Fruit fly (Drosophila melanogaster) whole organism, embryonic: ENCODE data around the gene Stat92E.

Source experiments
- ATbp ChIP-seq: fragments of 200-800 bp; sonication (Bioruptor generic); optimal IDR thresholded peaks from 2 replicates; lab custom pipeline; 2017; ENCODE audit warnings: missing biosample characterization, mild to moderate bottlenecking, missing genetic modification characterization, missing genetic modification reagents
- Awh ChIP-seq: fragments of 200-800 bp; sonication (Bioruptor generic); IDR thresholded peaks from 2 replicates; pipeline ENCODE4, ENCODE4 v1.3.6; 2022; ENCODE audit warnings: missing biosample characterization, missing genetic modification characterization
- CG10462 ChIP-seq: fragments of 200-800 bp; sonication (Bioruptor generic); optimal IDR thresholded peaks from 2 replicates; lab custom pipeline; 2016; ENCODE audit warnings: missing biosample characterization, missing genetic modification characterization
- CG10543 ChIP-seq: fragments of 200-800 bp; sonication (Bioruptor generic); optimal IDR thresholded peaks from 3 replicates; lab custom pipeline; 2017; ENCODE audit warnings: missing biosample characterization, mild to moderate bottlenecking, missing genetic modification characterization, moderate library complexity
- CG11247 ChIP-seq: fragments of 200-800 bp; sonication (Bioruptor generic); IDR thresholded peaks from 2 replicates; pipeline ENCODE4 v1.3.6; 2022; ENCODE audit warnings: missing biosample characterization, missing genetic modification characterization
- CG1233 ChIP-seq: fragments of 200-800 bp; sonication (Bioruptor generic); optimal IDR thresholded peaks from 4 replicates; lab custom pipeline; 2018; ENCODE audit warnings: missing biosample characterization, mild to moderate bottlenecking, missing genetic modification characterization
- CG13894 ChIP-seq: fragments of 200-800 bp; sonication (Bioruptor generic); optimal IDR thresholded peaks from 3 replicates; lab custom pipeline; 2018; ENCODE audit warnings: missing biosample characterization, mild to moderate bottlenecking, missing genetic modification characterization, moderate library complexity
- CG16813 ChIP-seq: fragments of 200-800 bp; sonication (Bioruptor generic); IDR thresholded peaks from 3 replicates; pipeline ENCODE4 v1.3.6; 2022; ENCODE audit warnings: missing biosample characterization, missing genetic modification characterization; ENCODE audit not compliant: partially characterized antibody
- CG17912 ChIP-seq: fragments of 200-800 bp; sonication (Bioruptor generic); optimal IDR thresholded peaks from 2 replicates; lab custom pipeline; 2018; ENCODE audit warnings: missing biosample characterization, mild to moderate bottlenecking, missing genetic modification characterization
- CG2202 ChIP-seq: fragments of 200-800 bp; sonication (Bioruptor generic); optimal IDR thresholded peaks from 2 replicates; lab custom pipeline; 2018; ENCODE audit warnings: missing biosample characterization, mild to moderate bottlenecking, missing genetic modification characterization
- CG2875 ChIP-seq: fragments of 200-800 bp; sonication (Bioruptor generic); optimal IDR thresholded peaks from 2 replicates; lab custom pipeline; 2017; ENCODE audit warnings: missing biosample characterization, mild to moderate bottlenecking, missing genetic modification characterization, missing genetic modification reagents
- CG2889 ChIP-seq: fragments of 200-800 bp; sonication (Bioruptor generic); IDR thresholded peaks from 3 replicates; pipeline ENCODE4 v1.3.6; 2022; ENCODE audit warnings: missing biosample characterization, missing genetic modification characterization
- CG33213 ChIP-seq: fragments of 200-800 bp; sonication (Bioruptor generic); optimal IDR thresholded peaks from 3 replicates; lab custom pipeline; 2016; ENCODE audit warnings: missing biosample characterization, missing genetic modification characterization
- CG34224 ChIP-seq: fragments of 200-800 bp; sonication (Bioruptor generic); IDR thresholded peaks from 3 replicates; pipeline ENCODE4 v1.3.6; 2022; ENCODE audit warnings: missing biosample characterization, missing genetic modification characterization; ENCODE audit not compliant: partially characterized antibody
- CG34376 ChIP-seq: fragments of 200-800 bp; sonication (Bioruptor generic); optimal IDR thresholded peaks from 2 replicates; lab custom pipeline; 2018; ENCODE audit warnings: missing biosample characterization, mild to moderate bottlenecking, missing genetic modification characterization
- CG4424 ChIP-seq: fragments of 200-800 bp; sonication (Bioruptor generic); optimal IDR thresholded peaks from 3 replicates; lab custom pipeline; 2016; ENCODE audit warnings: missing biosample characterization, missing genetic modification characterization
- CG4730 ChIP-seq: fragments of 200-800 bp; sonication (Bioruptor generic); IDR thresholded peaks from 2 replicates; pipeline ENCODE4 v1.3.6; 2022; ENCODE audit warnings: missing biosample characterization, missing genetic modification characterization
- CG6791 ChIP-seq: fragments of 200-800 bp; sonication (Bioruptor generic); IDR thresholded peaks from 3 replicates; pipeline ENCODE4 v1.3.6; 2022; ENCODE audit warnings: missing biosample characterization, missing genetic modification characterization; ENCODE audit not compliant: partially characterized antibody
- CG7745 ChIP-seq: fragments of 200-800 bp; sonication (Bioruptor generic); optimal IDR thresholded peaks from 2 replicates; lab custom pipeline; 2018; ENCODE audit warnings: missing biosample characterization, mild to moderate bottlenecking, missing genetic modification characterization, moderate library complexity
- CG8359 ChIP-seq: fragments of 200-800 bp; sonication (Bioruptor generic); optimal IDR thresholded peaks from 2 replicates; lab custom pipeline; 2017; ENCODE audit warnings: missing biosample characterization, mild to moderate bottlenecking, missing genetic modification characterization, borderline replicate concordance
- CG9876 ChIP-seq: fragments of 200-800 bp; sonication (Bioruptor generic); optimal IDR thresholded peaks from 2 replicates; lab custom pipeline; 2016; ENCODE audit warnings: missing biosample characterization, missing genetic modification characterization
- CkIIα-i1 ChIP-seq: fragments of 200-800 bp; sonication (Bioruptor generic); IDR thresholded peaks from 2 replicates; pipeline ENCODE4 v1.3.6; 2022; ENCODE audit warnings: missing biosample characterization, missing genetic modification characterization
- Dip2 ChIP-seq: fragments of 200-800 bp; sonication (Bioruptor generic); IDR thresholded peaks from 2 replicates; pipeline ENCODE4 v1.3.6; 2022; ENCODE audit warnings: missing biosample characterization, missing genetic modification characterization
- E2f2 ChIP-seq: fragments of 200-800 bp; sonication (Bioruptor generic); IDR thresholded peaks from 2 replicates; pipeline ENCODE4 v1.3.6; 2022; ENCODE audit warnings: missing biosample characterization, missing genetic modification characterization
- Elba2 ChIP-seq: fragments of 200-800 bp; sonication (Bioruptor generic); optimal IDR thresholded peaks from 3 replicates; lab custom pipeline; 2016; ENCODE audit warnings: missing biosample characterization, missing genetic modification characterization
- HHEX ChIP-seq: fragments of 200-800 bp; sonication (Bioruptor generic); optimal IDR thresholded peaks from 3 replicates; lab custom pipeline; 2017; ENCODE audit warnings: missing biosample characterization, mild to moderate bottlenecking, missing genetic modification characterization, missing genetic modification reagents
- Hmx ChIP-seq: fragments of 200-800 bp; sonication (Bioruptor generic); optimal IDR thresholded peaks from 2 replicates; lab custom pipeline; 2016; ENCODE audit warnings: missing biosample characterization, missing genetic modification characterization
- Lhr ChIP-seq: fragments of 200-800 bp; sonication (Bioruptor generic); optimal IDR thresholded peaks from 3 replicates; lab custom pipeline; 2017; ENCODE audit warnings: mild to moderate bottlenecking, missing biosample characterization, missing genetic modification reagents, missing genetic modification characterization
- Nf-YB ChIP-seq: fragments of 200-800 bp; sonication (Bioruptor generic); optimal IDR thresholded peaks from 3 replicates; lab custom pipeline; 2019; ENCODE audit warnings: missing biosample characterization, mild to moderate bottlenecking, missing genetic modification characterization, moderate library complexity
- Sry-β ChIP-seq: fragments of 200-800 bp; sonication (Bioruptor generic); optimal IDR thresholded peaks from 2 replicates; lab custom pipeline; 2018; ENCODE audit warnings: missing biosample characterization, mild to moderate bottlenecking, missing genetic modification characterization, moderate library complexity
- bsh ChIP-seq, 2 experiments: fragments of 200-800 bp; sonication (Bioruptor generic); optimal IDR thresholded peaks; 2 replicates each; lab custom pipeline; 2017 to 2018; ENCODE audit warnings: mild to moderate bottlenecking in 2 of 2, missing biosample characterization in 2 of 2, missing genetic modification characterization in 2 of 2, moderate library complexity in 1 of 2
- caup ChIP-seq: fragments of 200-800 bp; sonication (Bioruptor generic); optimal IDR thresholded peaks from 3 replicates; lab custom pipeline; 2017; ENCODE audit warnings: missing biosample characterization, mild to moderate bottlenecking, missing genetic modification characterization, moderate library complexity; ENCODE audit not compliant: severe bottlenecking
- corto ChIP-seq: fragments of 200-800 bp; sonication (Bioruptor generic); optimal IDR thresholded peaks from 2 replicates; lab custom pipeline; 2016; ENCODE audit warnings: missing biosample characterization, mild to moderate bottlenecking, missing genetic modification characterization, moderate library complexity
- dan ChIP-seq: fragments of 200-800 bp; sonication (Bioruptor generic); IDR thresholded peaks from 2 replicates; pipeline ENCODE4 v1.3.6; 2022; ENCODE audit warnings: missing biosample characterization, missing genetic modification characterization
- danr ChIP-seq: fragments of 200-800 bp; sonication (Bioruptor generic); IDR thresholded peaks from 2 replicates; pipeline ENCODE4 v1.3.6; 2022; ENCODE audit warnings: missing biosample characterization, missing genetic modification characterization
- gcm2 ChIP-seq: fragments of 200-800 bp; sonication (Bioruptor generic); optimal IDR thresholded peaks from 2 replicates; lab custom pipeline; 2016; ENCODE audit warnings: missing biosample characterization, missing genetic modification characterization
- grn ChIP-seq: fragments of 200-800 bp; sonication (Bioruptor generic); optimal IDR thresholded peaks from 3 replicates; lab custom pipeline; 2017; ENCODE audit warnings: missing biosample characterization, missing genetic modification characterization
- gsb-n ChIP-seq: fragments of 200-800 bp; sonication (Bioruptor generic); optimal IDR thresholded peaks from 3 replicates; lab custom pipeline; 2018; ENCODE audit warnings: missing biosample characterization, mild to moderate bottlenecking, missing genetic modification characterization
- h ChIP-seq: fragments of >200 bp; optimal IDR thresholded peaks from 2 replicates; lab custom pipeline; 2017
- hb ChIP-seq: fragments of 200-800 bp; sonication (Bioruptor generic); IDR thresholded peaks from 3 replicates; pipeline ENCODE4 v1.3.6; 2022; ENCODE audit warnings: missing biosample characterization, missing genetic modification characterization; ENCODE audit not compliant: partially characterized antibody
- hbn ChIP-seq: fragments of 200-800 bp; sonication (Bioruptor generic); IDR thresholded peaks from 2 replicates; pipeline ENCODE4 v1.3.6; 2022; ENCODE audit warnings: missing biosample characterization, missing genetic modification characterization; ENCODE audit not compliant: partially characterized antibody
- lbe ChIP-seq: fragments of 200-800 bp; sonication (Bioruptor generic); optimal IDR thresholded peaks from 2 replicates; lab custom pipeline; 2016; ENCODE audit warnings: missing biosample characterization, mild to moderate bottlenecking, missing genetic modification characterization
- lmd ChIP-seq: fragments of 200-800 bp; sonication (Bioruptor generic); IDR thresholded peaks from 2 replicates; pipeline ENCODE4 v1.3.6; 2022; ENCODE audit warnings: missing biosample characterization, missing genetic modification characterization
- nerfin-1 ChIP-seq: fragments of 200-800 bp; sonication (Bioruptor generic); optimal IDR thresholded peaks from 3 replicates; lab custom pipeline; 2019; ENCODE audit warnings: missing biosample characterization, mild to moderate bottlenecking, missing genetic modification characterization, moderate library complexity
- nom ChIP-seq: fragments of 200-800 bp; sonication (Bioruptor generic); optimal IDR thresholded peaks from 2 replicates; lab custom pipeline; 2017; ENCODE audit warnings: missing biosample characterization, missing genetic modification characterization, mild to moderate bottlenecking, moderate library complexity, missing genetic modification reagents
- otp ChIP-seq: fragments of 200-800 bp; sonication (Bioruptor generic); IDR thresholded peaks from 3 replicates; pipeline ENCODE4, ENCODE4 v1.3.6; 2022; ENCODE audit warnings: missing biosample characterization, missing genetic modification characterization
- slbo ChIP-seq: fragments of 200-800 bp; sonication (Bioruptor generic); IDR thresholded peaks from 2 replicates; pipeline ENCODE4 v1.3.6; 2022; ENCODE audit warnings: missing biosample characterization, missing genetic modification characterization
- ssp ChIP-seq: fragments of 200-800 bp; sonication (Bioruptor generic); IDR thresholded peaks from 2 replicates; pipeline ENCODE4 v1.3.6; 2022; ENCODE audit warnings: missing biosample characterization, missing genetic modification characterization
- tup ChIP-seq: fragments of 200-800 bp; sonication (Bioruptor generic); optimal IDR thresholded peaks from 2 replicates; lab custom pipeline; 2016; ENCODE audit warnings: missing biosample characterization, mild to moderate bottlenecking, missing genetic modification characterization, moderate library complexity

The Stat92E gene

dm6 chr3R:20555720-20556280 is 3.7 kb upstream of the Stat92E start (continued):
- TF ChIP-seq gsb-n (peak; percentile 8), hb (GFP tag; lab: Robert Waterston, UW) (no peak), slbo (GFP tag; lab: Robert Waterston, UW) (no peak), CG4424 (no peak), CG34376 (peak; percentile 77), ssp (GFP tag; lab: Robert Waterston, UW) (no peak), CG8359 (peak; percentile 43), corto (peak; percentile 50), gcm2 (GFP tag; lab: Kevin White, UChicago) (no peak), ATbp (GFP tag; lab: Kevin White, UChicago) (peak; percentile 73), CG34224 (GFP tag; lab: Robert Waterston, UW) (peak; percentile 61; the same call in 2 of the 3 replicates), Awh (GFP tag; lab: Robert Waterston, UW) (peak; percentile 35; the same call in 1 of the 2 replicates), CG11247 (GFP tag; lab: Robert Waterston, UW) (no peak), otp (GFP tag; lab: Robert Waterston, UW) (no peak), Dip2 (GFP tag; lab: Robert Waterston, UW) (no peak), lmd (GFP tag; lab: Robert Waterston, UW) (no peak), CG1233 (GFP tag; lab: Kevin White, UChicago) (peak; percentile 82), CG13894 (tag; lab: Kevin White, UChicago) (peak; percentile 73), HHEX (GFP tag; lab: Kevin White, UChicago) (peak; percentile 50), h (no peak), dan (GFP tag; lab: Robert Waterston, UW) (no peak), E2f2 (no peak), tup (GFP tag; lab: Kevin White, UChicago) (no peak), CG10462 (no peak), CG17912 (peak; percentile 80), Sry-β (GFP tag; lab: Kevin White, UChicago) (no peak), Nf-YB (GFP tag; lab: Kevin White, UChicago) (no peak), CG2889 (GFP tag; lab: Robert Waterston, UW) (no peak), CG9876 (no peak), bsh (GFP tag; optimal IDR thresholded peaks at IDR 0.05; lab: Kevin White, UChicago) (peak in 1 of 2 experiments; percentile 32), CkIIα-i1 (GFP tag; lab: Robert Waterston, UW) (no peak), CG4730 (GFP tag; lab: Robert Waterston, UW) (no peak), Hmx (no peak), CG10543 (GFP tag; lab: Kevin White, UChicago) (peak; percentile 95), danr (GFP tag; lab: Robert Waterston, UW) (peak; percentile 33; the same call in 1 of the 2 replicates), hbn (0 out of 2 replicates have a peak, but pooled peaks have one; percentile 35), lbe (GFP tag; lab: Kevin White, UChicago) (peak; percentile 55), Lhr (GFP tag; lab: Kevin White, UChicago) (no peak), Elba2 (no peak), grn (GFP tag; lab: Kevin White, UChicago) (peak; percentile 16), nom (GFP tag; lab: Kevin White, UChicago) (no peak), CG7745 (no peak), CG6791 (GFP tag; lab: Robert Waterston, UW) (no peak), nerfin-1 (tag; lab: Kevin White, UChicago) (peak; percentile 69), CG2875 (peak; percentile 5), CG33213 (GFP tag; lab: Kevin White, UChicago) (peak; percentile 17), CG16813 (no peak), CG2202 (tag; lab: Kevin White, UChicago) (peak; percentile 36), caup (peak; percentile 43)
